Fruit fly (Drosophila melanogaster) whole organism, embryonic: ENCODE results near the gene MCTS1.

Experiments used
- Bgb ChIP-seq: fragments of 200-800 bp; sonication (Bioruptor generic); IDR thresholded peaks from 2 replicates; pipeline ENCODE4 v1.3.6; 2022; ENCODE audit warnings: missing biosample characterization, missing genetic modification characterization; ENCODE audit not compliant: partially characterized antibody
- Blimp-1 ChIP-seq: fragments of 200-800 bp; sonication (Bioruptor generic); optimal IDR thresholded peaks from 3 replicates; lab custom pipeline; 2018; ENCODE audit warnings: missing biosample characterization, missing genetic modification characterization, mild to moderate bottlenecking, moderate library complexity, missing genetic modification reagents
- CG10959 ChIP-seq: fragments of 200-800 bp; sonication (Bioruptor generic); IDR thresholded peaks from 2 replicates; pipeline ENCODE4 v1.3.6; 2022; ENCODE audit warnings: missing biosample characterization, missing genetic modification characterization
- CG11504 ChIP-seq: fragments of 200-800 bp; sonication (Bioruptor generic); optimal IDR thresholded peaks from 3 replicates; lab custom pipeline; 2019; ENCODE audit warnings: missing biosample characterization, mild to moderate bottlenecking, missing genetic modification characterization, moderate library complexity
- CG1233 ChIP-seq: fragments of 200-800 bp; sonication (Bioruptor generic); optimal IDR thresholded peaks from 4 replicates; lab custom pipeline; 2018; ENCODE audit warnings: missing biosample characterization, mild to moderate bottlenecking, missing genetic modification characterization
- CG13775 ChIP-seq: fragments of 200-800 bp; sonication (Bioruptor generic); optimal IDR thresholded peaks from 3 replicates; lab custom pipeline; 2017; ENCODE audit warnings: missing biosample characterization, mild to moderate bottlenecking, missing genetic modification characterization
- CG14667 ChIP-seq: fragments of 200-800 bp; sonication (Bioruptor generic); IDR thresholded peaks from 2 replicates; pipeline ENCODE4 v1.3.6; 2022; ENCODE audit warnings: missing biosample characterization, missing genetic modification characterization
- CG15479 ChIP-seq: fragments of 200-800 bp; sonication (Bioruptor generic); optimal IDR thresholded peaks from 3 replicates; lab custom pipeline; 2019; ENCODE audit warnings: missing biosample characterization, mild to moderate bottlenecking, missing genetic modification characterization, moderate library complexity
- CG2120 ChIP-seq: fragments of 200-800 bp; sonication (Bioruptor generic); optimal IDR thresholded peaks from 3 replicates; lab custom pipeline; 2016; ENCODE audit warnings: missing biosample characterization, missing genetic modification characterization
- CG30403 ChIP-seq: fragments of 200-800 bp; sonication (Bioruptor generic); optimal IDR thresholded peaks from 3 replicates; lab custom pipeline; 2016; ENCODE audit warnings: missing biosample characterization, missing genetic modification characterization
- CG31224 ChIP-seq: fragments of 200-800 bp; sonication (Bioruptor generic); IDR thresholded peaks from 2 replicates; pipeline ENCODE4 v1.3.6; 2022; ENCODE audit warnings: missing biosample characterization, missing genetic modification characterization
- CG31365 ChIP-seq: fragments of 200-800 bp; sonication (Bioruptor generic); optimal IDR thresholded peaks from 2 replicates; lab custom pipeline; 2018; ENCODE audit warnings: missing biosample characterization, mild to moderate bottlenecking, missing genetic modification characterization
- CG33213 ChIP-seq: fragments of 200-800 bp; sonication (Bioruptor generic); optimal IDR thresholded peaks from 3 replicates; lab custom pipeline; 2016; ENCODE audit warnings: missing biosample characterization, missing genetic modification characterization
- CG43689 ChIP-seq: fragments of 200-800 bp; sonication (Bioruptor generic); IDR thresholded peaks from 2 replicates; pipeline ENCODE4 v1.3.6; 2022; ENCODE audit warnings: missing biosample characterization, missing genetic modification characterization
- CG4730 ChIP-seq: fragments of 200-800 bp; sonication (Bioruptor generic); IDR thresholded peaks from 2 replicates; pipeline ENCODE4 v1.3.6; 2022; ENCODE audit warnings: missing biosample characterization, missing genetic modification characterization
- CG4820 ChIP-seq: fragments of 200-800 bp; sonication (Bioruptor generic); optimal IDR thresholded peaks from 3 replicates; lab custom pipeline; 2016; ENCODE audit warnings: missing biosample characterization, missing genetic modification characterization
- CG5180 ChIP-seq: fragments of 200-800 bp; sonication (Bioruptor generic); optimal IDR thresholded peaks from 3 replicates; lab custom pipeline; 2017; ENCODE audit warnings: missing biosample characterization, missing genetic modification characterization, mild to moderate bottlenecking, moderate library complexity, missing genetic modification reagents
- CG6272 ChIP-seq: fragments of 200-800 bp; sonication (Bioruptor generic); IDR thresholded peaks from 2 replicates; pipeline ENCODE4 v1.3.6; 2022; ENCODE audit warnings: missing biosample characterization, missing genetic modification characterization
- CG8944 ChIP-seq: fragments of 200-800 bp; sonication (Bioruptor generic); optimal IDR thresholded peaks from 3 replicates; lab custom pipeline; 2016; ENCODE audit warnings: missing biosample characterization, missing genetic modification characterization
- CTCF ChIP-seq: fragments of 200-800 bp; sonication (Bioruptor generic); optimal IDR thresholded peaks from 2 replicates; lab custom pipeline; 2017; ENCODE audit warnings: missing biosample characterization, mild to moderate bottlenecking, missing genetic modification characterization, moderate library complexity
- Camta ChIP-seq: fragments of 200-800 bp; sonication (Bioruptor generic); optimal IDR thresholded peaks from 2 replicates; lab custom pipeline; 2016; ENCODE audit warnings: missing biosample characterization, missing genetic modification characterization
- Dbx ChIP-seq: fragments of 200-800 bp; sonication (Bioruptor generic); IDR thresholded peaks from 3 replicates; pipeline ENCODE4 v1.3.6; 2022; ENCODE audit warnings: missing biosample characterization, missing genetic modification characterization
- Dip2 ChIP-seq: fragments of 200-800 bp; sonication (Bioruptor generic); IDR thresholded peaks from 2 replicates; pipeline ENCODE4 v1.3.6; 2022; ENCODE audit warnings: missing biosample characterization, missing genetic modification characterization
- ERR ChIP-seq: fragments of 200-800 bp; sonication (Bioruptor generic); optimal IDR thresholded peaks from 2 replicates; lab custom pipeline; 2016; ENCODE audit warnings: missing biosample characterization, missing genetic modification characterization
- Fer1 ChIP-seq: fragments of 200-800 bp; sonication (Bioruptor generic); optimal IDR thresholded peaks from 2 replicates; lab custom pipeline; 2017; ENCODE audit warnings: missing biosample characterization, mild to moderate bottlenecking, missing genetic modification characterization
- HLH4C ChIP-seq: fragments of 200-800 bp; sonication (Bioruptor generic); IDR thresholded peaks from 3 replicates; pipeline ENCODE4 v1.3.6; 2022; ENCODE audit warnings: missing biosample characterization, missing genetic modification characterization; ENCODE audit not compliant: partially characterized antibody
- HmgD ChIP-seq: fragments of 200-800 bp; sonication (Bioruptor generic); optimal IDR thresholded peaks from 3 replicates; lab custom pipeline; 2016; ENCODE audit warnings: missing biosample characterization, missing genetic modification characterization
- Lpt ChIP-seq: fragments of >200 bp; optimal IDR thresholded peaks from 2 replicates; lab custom pipeline; 2018; ENCODE audit warnings: missing biosample characterization, missing genetic modification characterization
- Meics ChIP-seq: fragments of 200-800 bp; sonication (Bioruptor generic); optimal IDR thresholded peaks from 2 replicates; lab custom pipeline; 2017; ENCODE audit warnings: missing biosample characterization, mild to moderate bottlenecking, missing genetic modification characterization
- PHDP ChIP-seq: fragments of 200-800 bp; sonication (Bioruptor generic); optimal IDR thresholded peaks from 3 replicates; lab custom pipeline; 2018; ENCODE audit warnings: missing biosample characterization, mild to moderate bottlenecking, missing genetic modification characterization, moderate library complexity
- YL-1 ChIP-seq: fragments of 200-800 bp; sonication (Bioruptor generic); optimal IDR thresholded peaks from 3 replicates; lab custom pipeline; 2017; ENCODE audit warnings: missing biosample characterization, mild to moderate bottlenecking, missing genetic modification characterization
- ap ChIP-seq: fragments of 200-800 bp; sonication (Bioruptor generic); IDR thresholded peaks from 2 replicates; pipeline ENCODE4 v1.3.6; 2022; ENCODE audit warnings: missing biosample characterization, missing genetic modification characterization
- bbx ChIP-seq: fragments of 200-800 bp; sonication (Bioruptor generic); IDR thresholded peaks from 2 replicates; pipeline ENCODE4 v1.3.6; 2022; ENCODE audit warnings: missing biosample characterization, missing genetic modification characterization; ENCODE audit not compliant: partially characterized antibody
- dmrt11E ChIP-seq: fragments of 200-800 bp; sonication (Bioruptor generic); optimal IDR thresholded peaks from 3 replicates; lab custom pipeline; 2018; ENCODE audit warnings: missing biosample characterization, mild to moderate bottlenecking, missing genetic modification characterization, moderate library complexity
- fd64A ChIP-seq: fragments of 200-800 bp; sonication (Bioruptor generic); optimal IDR thresholded peaks from 3 replicates; lab custom pipeline; 2018; ENCODE audit warnings: missing biosample characterization, mild to moderate bottlenecking, missing genetic modification characterization
- gsb ChIP-seq: fragments of 200-800 bp; sonication (Bioruptor generic); IDR thresholded peaks from 2 replicates; pipeline ENCODE4 v1.3.6; 2022; ENCODE audit warnings: missing biosample characterization, missing genetic modification characterization
- inv ChIP-seq: fragments of 200-800 bp; sonication (Bioruptor generic); IDR thresholded peaks from 2 replicates; pipeline ENCODE4 v1.3.6; 2022; ENCODE audit warnings: missing biosample characterization, missing genetic modification characterization; ENCODE audit not compliant: partially characterized antibody
- lab ChIP-seq: fragments of 200-800 bp; sonication (Bioruptor generic); optimal IDR thresholded peaks from 3 replicates; lab custom pipeline; 2017; ENCODE audit warnings: missing biosample characterization, missing genetic modification characterization, mild to moderate bottlenecking, moderate library complexity, missing genetic modification reagents
- mld ChIP-seq: fragments of 200-800 bp; sonication (Bioruptor generic); IDR thresholded peaks from 3 replicates; pipeline ENCODE4 v1.3.6; 2022; ENCODE audit warnings: missing biosample characterization, missing genetic modification characterization; ENCODE audit not compliant: partially characterized antibody
- peb ChIP-seq: fragments of 200-800 bp; sonication (Bioruptor generic); IDR thresholded peaks from 2 replicates; pipeline ENCODE4 v1.3.6; 2022; ENCODE audit warnings: missing biosample characterization, missing genetic modification characterization
- pho ChIP-seq: fragments of 200-800 bp; sonication (Bioruptor generic); optimal IDR thresholded peaks from 2 replicates; lab custom pipeline; 2016; ENCODE audit warnings: missing biosample characterization, missing genetic modification characterization
- psq ChIP-seq: fragments of 200-800 bp; sonication (Bioruptor generic); optimal IDR thresholded peaks from 2 replicates; lab custom pipeline; 2017; ENCODE audit warnings: missing biosample characterization, missing genetic modification characterization
- rib ChIP-seq: fragments of 200-800 bp; sonication (Bioruptor generic); IDR thresholded peaks from 2 replicates; pipeline ENCODE4 v1.3.6; 2022; ENCODE audit warnings: missing biosample characterization, missing genetic modification characterization
- sob ChIP-seq: fragments of 200-800 bp; sonication (Bioruptor generic); IDR thresholded peaks from 2 replicates; pipeline ENCODE4 v1.3.6; 2022; ENCODE audit warnings: missing biosample characterization, missing genetic modification characterization
- ssp ChIP-seq: fragments of 200-800 bp; sonication (Bioruptor generic); IDR thresholded peaks from 2 replicates; pipeline ENCODE4 v1.3.6; 2022; ENCODE audit warnings: missing biosample characterization, missing genetic modification characterization
- stc ChIP-seq: fragments of 200-800 bp; sonication (Bioruptor generic); IDR thresholded peaks from 2 replicates; pipeline ENCODE4 v1.3.6; 2022; ENCODE audit warnings: missing biosample characterization, missing genetic modification characterization
- trh ChIP-seq: fragments of 200-800 bp; sonication (Bioruptor generic); optimal IDR thresholded peaks from 2 replicates; lab custom pipeline; 2016; ENCODE audit warnings: missing biosample characterization, missing genetic modification characterization
- tup ChIP-seq: fragments of 200-800 bp; sonication (Bioruptor generic); optimal IDR thresholded peaks from 2 replicates; lab custom pipeline; 2016; ENCODE audit warnings: missing biosample characterization, mild to moderate bottlenecking, missing genetic modification characterization, moderate library complexity
- unpg ChIP-seq: fragments of 200-800 bp; sonication (Bioruptor generic); optimal IDR thresholded peaks from 3 replicates; lab custom pipeline; 2018; ENCODE audit warnings: missing biosample characterization, mild to moderate bottlenecking, missing genetic modification characterization, moderate library complexity
- vvl ChIP-seq: fragments of 200-800 bp; sonication (Bioruptor generic); IDR thresholded peaks from 2 replicates; pipeline ENCODE4 v1.3.6; 2022; ENCODE audit warnings: missing biosample characterization, missing genetic modification characterization

Gene MCTS1

DNA sequence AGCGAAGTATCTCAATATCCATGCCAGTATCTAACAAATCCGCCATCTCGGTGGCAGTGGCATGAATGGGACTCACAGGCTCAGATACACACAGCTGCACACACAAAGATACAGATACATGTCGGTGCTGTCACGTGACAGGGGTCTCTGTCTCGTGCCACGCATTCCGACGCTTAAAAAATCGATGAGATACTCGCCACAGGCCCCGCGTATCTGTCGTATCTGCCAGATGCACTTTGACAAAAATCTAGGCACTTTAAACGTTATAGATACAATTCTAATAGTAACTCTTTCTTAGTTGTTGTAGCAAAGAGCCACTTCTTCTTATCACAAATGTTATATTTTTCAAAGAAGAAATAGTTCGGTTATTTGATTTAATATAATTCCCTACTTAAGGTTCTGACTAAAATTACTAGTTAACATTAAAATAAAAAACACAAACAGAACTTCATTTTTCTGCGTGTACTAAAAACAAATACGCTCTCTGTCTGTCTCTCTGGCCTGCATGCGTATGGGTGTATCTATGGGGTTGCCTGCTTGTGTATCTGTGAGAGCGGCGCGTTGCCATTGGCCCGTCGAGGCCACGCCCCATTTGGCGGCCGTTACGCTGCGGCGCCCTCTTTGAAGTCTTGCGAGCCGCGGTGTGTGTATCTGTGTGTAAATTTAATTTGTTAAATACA lies 36.8 kb upstream of the MCTS1 start, which contains the start of gene CG4766 (continued):
- TF ChIP-seq CG33213 (GFP tag; lab: Kevin White, UChicago) (peak; percentile 51), CG2120 (GFP tag; lab: Kevin White, UChicago) (peak; percentile 80), tup (GFP tag; lab: Kevin White, UChicago) (peak; percentile 30), CG31224 (GFP tag; lab: Robert Waterston, UW) (peak; percentile 40; the same call in 1 of the 2 replicates), Lpt (GFP tag; lab: Kevin White, UChicago) (no peak), inv (GFP tag; lab: Robert Waterston, UW) (no peak), stc (peak; percentile 76), CG11504 (peak; percentile 93), CG4730 (GFP tag; lab: Robert Waterston, UW) (peak; percentile 47; the same call in 1 of the 2 replicates), ssp (peak; percentile 62), PHDP (tag; lab: Kevin White, UChicago) (peak; percentile 78), lab (GFP tag; lab: Kevin White, UChicago) (peak; percentile 84), Bgb (GFP tag; lab: Robert Waterston, UW) (no peak), HLH4C (no peak), dmrt11E (peak; percentile 93), CG1233 (peak; percentile 81), CG15479 (GFP tag; lab: Kevin White, UChicago) (peak; percentile 41), YL-1 (GFP tag; lab: Kevin White, UChicago) (peak; percentile 40), unpg (GFP tag; lab: Kevin White, UChicago) (peak; percentile 82), trh (peak; percentile 56), CG13775 (GFP tag; lab: Kevin White, UChicago) (peak; percentile 87), ERR (GFP tag; lab: Kevin White, UChicago) (peak; percentile 63), CG8944 (GFP tag; lab: Kevin White, UChicago) (peak; percentile 76), gsb (GFP tag; lab: Robert Waterston, UW) (0 out of 2 replicates have a peak, but pooled peaks have one; percentile 42), fd64A (GFP tag; lab: Kevin White, UChicago) (peak; percentile 58), Camta (peak; percentile 89), psq (peak; percentile 44), CG6272 (GFP tag; lab: Robert Waterston, UW) (peak; percentile 50), ap (peak; percentile 69), pho (GFP tag; lab: Kevin White, UChicago) (peak; percentile 81), CG4820 (GFP tag; lab: Kevin White, UChicago) (peak; percentile 79), rib (GFP tag; lab: Robert Waterston, UW) (no peak), CG31365 (tag; lab: Kevin White, UChicago) (peak; percentile 12), CG30403 (GFP tag; lab: Kevin White, UChicago) (peak; percentile 91), Dbx (GFP tag; lab: Robert Waterston, UW) (peak; percentile 63; the same call in 2 of the 3 replicates), Dip2 (GFP tag; lab: Robert Waterston, UW) (no peak), CG5180 (GFP tag; lab: Kevin White, UChicago) (peak; percentile 72), Fer1 (peak; percentile 84), CG14667 (GFP tag; lab: Robert Waterston, UW) (peak; percentile 73), CTCF (GFP tag; lab: Kevin White, UChicago) (no peak), vvl (GFP tag; lab: Robert Waterston, UW) (peak; percentile 84), mld (GFP tag; lab: Robert Waterston, UW) (no peak), bbx (GFP tag; lab: Robert Waterston, UW) (no peak), CG10959 (peak; percentile 80), sob (GFP tag; lab: Robert Waterston, UW) (peak; percentile 62), CG43689 (0 out of 2 replicates have a peak, but pooled peaks have one; percentile 22), peb (GFP tag; lab: Robert Waterston, UW) (peak; percentile 73), Meics (GFP tag; lab: Kevin White, UChicago) (peak; percentile 78), Blimp-1 (GFP tag; lab: Kevin White, UChicago) (peak; percentile 84), HmgD (GFP tag; lab: Kevin White, UChicago) (peak; percentile 63)
